Fruit fly (Drosophila melanogaster): ENCODE results near the gene Gr64e.
A peak's percentile ranks its signal among the peaks of the same experiment; 100 is the strongest.

Gene Gr64e

DNA sequence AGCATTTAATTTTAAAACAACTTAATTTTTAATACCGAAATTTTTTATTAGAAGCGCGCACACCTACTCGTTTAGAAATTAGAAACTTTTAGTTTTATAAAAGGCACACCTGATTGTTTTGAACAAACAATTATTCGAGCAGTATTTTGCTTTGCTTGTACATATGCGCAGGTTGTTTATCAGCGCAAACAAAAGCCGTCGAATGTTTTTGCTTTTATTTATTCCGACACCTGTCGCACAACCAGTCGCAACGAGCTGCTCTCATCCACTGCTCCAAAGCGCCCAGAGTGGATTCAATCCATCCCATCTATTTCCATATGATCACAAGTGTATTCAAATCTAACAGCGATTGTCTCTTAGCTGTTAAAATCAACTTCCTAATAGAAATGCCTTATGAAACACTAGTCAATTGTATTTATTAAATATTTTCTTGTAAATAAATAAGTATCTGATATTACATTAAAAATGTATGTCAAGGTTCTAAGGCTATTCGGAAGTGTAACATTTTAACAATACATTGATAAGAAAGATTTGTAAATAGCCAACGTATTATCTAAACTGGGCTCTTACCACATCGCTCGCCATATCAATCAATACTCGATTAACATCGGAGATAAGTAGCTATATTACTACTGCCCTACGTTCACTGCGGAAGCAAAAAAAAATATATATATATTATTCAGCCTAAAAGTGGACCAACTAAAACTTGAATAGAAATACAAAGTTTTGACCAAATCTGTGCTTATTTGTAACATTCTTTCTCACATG is 6.0 kb upstream of the Gr64e start, which contains the start of gene CG11594 (continued):
- TF ChIP-seq chinmo (GFP tag; IDR thresholded peaks at IDR 0.05; ENCODE audit: partially characterized antibody) (0 out of 4 replicates have a peak, but pooled peaks have one; percentile 57), NfI (GFP tag; optimal IDR thresholded peaks at IDR 0.05) (peak; percentile 12), CG7271 (tag; optimal IDR thresholded peaks at IDR 0.05) (no peak), psq (GFP tag; optimal IDR thresholded peaks at IDR 0.05) (no peak), CG3847 (GFP tag; IDR thresholded peaks at IDR 0.05) (no peak), dpn (GFP tag; optimal IDR thresholded peaks at IDR 0.05) (peak in 1 of 2 experiments; percentile 51), CG42726 (GFP tag; IDR thresholded peaks at IDR 0.05; ENCODE audit: partially characterized antibody) (no peak), CG11695 (GFP tag; IDR thresholded peaks at IDR 0.05) (0 out of 3 replicates have a peak, but pooled peaks have one; percentile 23), CG9727 (GFP tag; optimal IDR thresholded peaks at IDR 0.05) (peak; percentile 27), CG6175 (GFP tag; IDR thresholded peaks at IDR 0.05) (no peak; the same call in 2 of the 3 replicates), CG43689 (GFP tag; IDR thresholded peaks at IDR 0.05) (peak; percentile 36; the same call in 1 of the 2 replicates), Fer3 (tag; optimal IDR thresholded peaks at IDR 0.05) (peak; percentile 27), Hr39 (optimal IDR thresholded peaks at IDR 0.05) (no peak), mirr (GFP tag; optimal IDR thresholded peaks at IDR 0.05) (peak; percentile 22), vvl (GFP tag; IDR thresholded peaks at IDR 0.05) (peak; percentile 36), Hmr (GFP tag; optimal IDR thresholded peaks at IDR 0.05) (peak; percentile 68), Dbx (GFP tag; IDR thresholded peaks at IDR 0.05) (peak; percentile 36; the same call in 1 of the 3 replicates), ranshi (GFP tag; IDR thresholded peaks at IDR 0.05) (peak; percentile 46; the same call in 1 of the 2 replicates), BtbVII (GFP tag; optimal IDR thresholded peaks at IDR 0.05) (peak; percentile 68), CkIIα-i1 (GFP tag; IDR thresholded peaks at IDR 0.05) (no peak), CHES-1-like (GFP tag; optimal IDR thresholded peaks at IDR 0.05) (no peak), ATbp (GFP tag; optimal IDR thresholded peaks at IDR 0.05) (peak; percentile 41), CG12071 (GFP tag; optimal IDR thresholded peaks at IDR 0.05) (peak; percentile 54), CG7987 (GFP tag; optimal IDR thresholded peaks at IDR 0.05) (peak; percentile 49), CG8924 (tag; optimal IDR thresholded peaks at IDR 0.05) (peak; percentile 8), kay (GFP tag; optimal IDR thresholded peaks at IDR 0.05) (no peak), CG10543 (GFP tag; optimal IDR thresholded peaks at IDR 0.05) (peak; percentile 40), CG31388 (GFP tag; optimal IDR thresholded peaks at IDR 0.05) (no peak), lov (optimal IDR thresholded peaks at IDR 0.05) (no peak), lov (GFP tag; IDR thresholded peaks at IDR 0.05) (no peak), ken (GFP tag; IDR thresholded peaks at IDR 0.05) (0 out of 3 replicates have a peak, but pooled peaks have one; percentile 27), CG1602 (GFP tag; optimal IDR thresholded peaks at IDR 0.05) (no peak), CG6765 (GFP tag; optimal IDR thresholded peaks at IDR 0.05) (peak; percentile 39), Fer2 (tag; optimal IDR thresholded peaks at IDR 0.05) (peak; percentile 9), lab (GFP tag; optimal IDR thresholded peaks at IDR 0.05) (peak; percentile 76), CG2120 (GFP tag; optimal IDR thresholded peaks at IDR 0.05) (peak; percentile 26), Nf-YC (tag; optimal IDR thresholded peaks at IDR 0.05) (no peak), Xbp1 (GFP tag; optimal IDR thresholded peaks at IDR 0.05) (no peak), Jarid2 (GFP tag; optimal IDR thresholded peaks at IDR 0.05) (peak; percentile 21), salm (tag; optimal IDR thresholded peaks at IDR 0.05) (no peak), Oaz (GFP tag; IDR thresholded peaks at IDR 0.05) (no peak), CG32532 (GFP tag; IDR thresholded peaks at IDR 0.05) (peak; percentile 33; the same call in 1 of the 2 replicates), CG14441 (GFP tag; IDR thresholded peaks at IDR 0.05) (peak; percentile 47; the same call in 1 of the 2 replicates), odd (GFP tag; optimal IDR thresholded peaks at IDR 0.05) (no peak), CG17912 (GFP tag; optimal IDR thresholded peaks at IDR 0.05) (peak; percentile 30), p53 (GFP tag; optimal IDR thresholded peaks at IDR 0.05) (no peak), CG10209 (GFP tag; optimal IDR thresholded peaks at IDR 0.05) (peak; percentile 42), CG8281 (tag; optimal IDR thresholded peaks at IDR 0.05) (peak; percentile 19), CG10321 (GFP tag; IDR thresholded peaks at IDR 0.05) (0 out of 2 replicates have a peak, but pooled peaks have one; percentile 17)

Measured in whole organism, embryonic.